In genomic region chrII:13484108-13484507, ce11 we compare ENCODE assay signal across 2 worm cellular contexts.
TF ChIP-seq lines count a peak whose summit lies in the region.

No protein-coding gene starts in this region.

TF ChIP-seq in whole organism, L4 larva, 104 proteins besides CTCF, POLR2A, EP300 and RAD21:
- TF ChIP-seq ces-1 (GFP tag; optimal IDR thresholded peaks at IDR 0.05; lab: Kevin White, UChicago), result no peak
- peak; percentile 65 for TF ChIP-seq set-16 (GFP tag; IDR thresholded peaks at IDR 0.05; lab: Robert Waterston, UW)
- peak in 1 of 2 experiments; percentile 47 for TF ChIP-seq unc-62 (GFP tag; optimal IDR thresholded peaks at IDR 0.05 in 1 of 2; lab: Kevin White, UChicago)
- no peak for TF ChIP-seq unc-62 (tag; optimal IDR thresholded peaks at IDR 0.05; lab: Kevin White, UChicago)

TF ChIP-seq in whole organism, young adult, 124 proteins besides CTCF, POLR2A, EP300 and RAD21:
- TF ChIP-seq cebp-1 (GFP tag; IDR thresholded peaks at IDR 0.05; lab: Robert Waterston, UW) (no peak), cebp-1 (tag; optimal IDR thresholded peaks at IDR 0.05; lab: Kevin White, UChicago) (no peak), zfh-2 (GFP tag; conservative IDR thresholded peaks at IDR 0.05; lab: Robert Waterston, UW) (peak; percentile 62), nfya-2 (GFP tag; IDR thresholded peaks at IDR 0.05; lab: Robert Waterston, UW) (0 out of 2 replicates have a peak, but pooled peaks have one; percentile 11)
TF ChIP-seq in whole organism, young adult: peak in this region for 2.
